Worm (Caenorhabditis elegans): ENCODE results near the gene cisd-3.2.

- TF ChIP-seq dao-5 (tag; optimal IDR thresholded peaks at IDR 0.05), result no peak
- TF ChIP-seq W03F9.2 (tag; optimal IDR thresholded peaks at IDR 0.05), result no peak
These were observed 22.4 kb upstream of the cisd-3.2 start, which contains the start of gene tmem-120 for ce11 chrIII:1517893-1518292.

Measured in whole organism, L4/young adult.